Worm (Caenorhabditis elegans) whole organism, young adult: Measurements from ENCODE around the gene C31G12.1.

Experiments
- B0019.2 ChIP-seq: fragments of 200-800 bp; sonication (Bioruptor generic); conservative IDR thresholded peaks from 2 replicates; pipeline ENCODE4 v1.3.6; 2022; ENCODE audit warnings: missing genetic modification reagents, missing genetic modification characterization, missing compliant biosample characterization
- C06A6.2 ChIP-seq: fragments of 200-800 bp; sonication (Bioruptor generic); conservative IDR thresholded peaks from 2 replicates; pipeline ENCODE4 v1.3.6; 2022; ENCODE audit warnings: missing genetic modification characterization, missing compliant biosample characterization
- D2030.7 ChIP-seq: fragments of 200-800 bp; sonication (Bioruptor generic); IDR thresholded peaks from 2 replicates; pipeline ENCODE4 v1.3.6; 2022; ENCODE audit warnings: missing genetic modification reagents, missing genetic modification characterization, missing compliant biosample characterization
- F22D6.2 ChIP-seq: sonication (generic microtip); optimal IDR thresholded peaks from 2 replicates; lab custom pipeline; 2016; ENCODE audit warnings: mild to moderate bottlenecking, missing genetic modification characterization, missing compliant biosample characterization
- F33H1.4 ChIP-seq: fragments of 200-800 bp; sonication (Bioruptor generic); IDR thresholded peaks from 2 replicates; pipeline ENCODE4 v1.3.6; 2022; ENCODE audit warnings: missing genetic modification reagents, missing genetic modification characterization, missing compliant biosample characterization
- F57A8.1 ChIP-seq: fragments of 200-800 bp; sonication (Bioruptor generic); optimal IDR thresholded peaks from 2 replicates; lab custom pipeline; 2018; ENCODE audit warnings: mild to moderate bottlenecking, missing genetic modification characterization, moderate library complexity, missing compliant biosample characterization
- K12H6.12 ChIP-seq: fragments of 200-800 bp; sonication (Bioruptor generic); optimal IDR thresholded peaks from 2 replicates; lab custom pipeline; 2018; ENCODE audit warnings: mild to moderate bottlenecking, missing genetic modification characterization, missing compliant biosample characterization
- Y67H2A.10 ChIP-seq: fragments of 200-800 bp; sonication (Bioruptor generic); conservative IDR thresholded peaks from 2 replicates; pipeline ENCODE4 v1.3.6; 2022; ENCODE audit warnings: missing genetic modification reagents, missing genetic modification characterization, missing compliant biosample characterization
- akir-1 ChIP-seq: fragments of 200-800 bp; sonication (Bioruptor generic); optimal IDR thresholded peaks from 2 replicates; lab custom pipeline; 2018; ENCODE audit warnings: mild to moderate bottlenecking, missing genetic modification characterization, moderate library complexity, missing compliant biosample characterization
- ama-1 ChIP-seq, 3 experiments: fragments of 150-350 bp in 1 of 3; sonication (generic microtip) in 2 of 3; optimal IDR thresholded peaks; 2 replicates each; lab custom pipeline; 2014 to 2018; ENCODE audit warnings: missing biosample characterization in 2 of 3, missing genetic modification characterization in 2 of 3, missing genetic modification reagents in 2 of 3
- athp-1 ChIP-seq: sonication (generic microtip); optimal IDR thresholded peaks from 2 replicates; lab custom pipeline; 2017; ENCODE audit warnings: mild to moderate bottlenecking, missing genetic modification characterization, missing compliant biosample characterization
- attf-5 ChIP-seq: fragments of 200-800 bp; sonication (Bioruptor generic); optimal IDR thresholded peaks from 2 replicates; lab custom pipeline; 2018; ENCODE audit warnings: mild to moderate bottlenecking, missing genetic modification characterization, missing compliant biosample characterization
- attf-6 ChIP-seq: fragments of 200-800 bp; sonication (Bioruptor generic); IDR thresholded peaks from 2 replicates; pipeline ENCODE4 v1.3.6; 2022; ENCODE audit warnings: missing genetic modification reagents, missing genetic modification characterization, missing compliant biosample characterization
- ceh-40 ChIP-seq: fragments of 200-800 bp; sonication (Bioruptor generic); IDR thresholded peaks from 2 replicates; pipeline ENCODE4 v1.3.6; 2022; ENCODE audit warnings: missing genetic modification characterization, missing compliant biosample characterization
- die-1 ChIP-seq: sonication (generic microtip); optimal IDR thresholded peaks from 2 replicates; lab custom pipeline; 2016; ENCODE audit warnings: missing genotype, mild to moderate bottlenecking, missing genetic modification characterization, missing compliant biosample characterization
- dox-1 ChIP-seq: fragments of 200-800 bp; sonication (Bioruptor generic); IDR thresholded peaks from 2 replicates; pipeline ENCODE4 v1.3.6; 2022; ENCODE audit warnings: missing genetic modification reagents, missing genetic modification characterization, missing compliant biosample characterization
- ets-4 ChIP-seq: fragments of 200-800 bp; sonication (Bioruptor generic); optimal IDR thresholded peaks from 2 replicates; lab custom pipeline; 2018; ENCODE audit warnings: mild to moderate bottlenecking, missing genetic modification characterization, missing compliant biosample characterization
- him-1 ChIP-seq: sonication (generic microtip); optimal IDR thresholded peaks from 2 replicates; lab custom pipeline; 2016; ENCODE audit warnings: missing genotype, missing genetic modification reagents, missing genetic modification characterization, missing compliant biosample characterization
- hlh-12 ChIP-seq: sonication (generic microtip); optimal IDR thresholded peaks from 2 replicates; lab custom pipeline; 2016; ENCODE audit warnings: missing genetic modification characterization, missing compliant biosample characterization
- hmg-20 ChIP-seq: fragments of 200-800 bp; sonication (Bioruptor generic); IDR thresholded peaks from 2 replicates; pipeline ENCODE4 v1.3.6; 2022; ENCODE audit warnings: missing genetic modification reagents, missing genetic modification characterization, missing compliant biosample characterization
- hrde-1 ChIP-seq: sonication (generic microtip); optimal IDR thresholded peaks from 2 replicates; lab custom pipeline; 2016; ENCODE audit warnings: missing genetic modification characterization, mild to moderate bottlenecking, missing compliant biosample characterization, moderate library complexity, missing genotype, missing genetic modification reagents, borderline replicate concordance
- let-526 ChIP-seq: fragments of 200-800 bp; sonication (Bioruptor generic); IDR thresholded peaks from 2 replicates; pipeline ENCODE4 v1.3.6; 2022; ENCODE audit warnings: missing genetic modification reagents, missing genetic modification characterization, missing compliant biosample characterization
- lin-40 ChIP-seq: sonication (generic microtip); optimal IDR thresholded peaks from 2 replicates; lab custom pipeline; 2016; ENCODE audit warnings: missing genetic modification characterization, mild to moderate bottlenecking, missing compliant biosample characterization, missing genotype, missing genetic modification reagents
- lin-54 ChIP-seq: fragments of 200-800 bp; sonication (Bioruptor generic); optimal IDR thresholded peaks from 2 replicates; lab custom pipeline; 2018; ENCODE audit warnings: mild to moderate bottlenecking, missing genetic modification characterization, missing compliant biosample characterization
- lir-1 ChIP-seq: fragments of 200-800 bp; sonication (Bioruptor generic); conservative IDR thresholded peaks from 2 replicates; pipeline ENCODE4 v1.3.6; 2022; ENCODE audit warnings: missing genetic modification reagents, missing genetic modification characterization, missing compliant biosample characterization
- lsl-1 ChIP-seq: fragments of 200-800 bp; sonication (Bioruptor generic); optimal IDR thresholded peaks from 2 replicates; lab custom pipeline; 2018; ENCODE audit warnings: mild to moderate bottlenecking, missing genetic modification characterization, moderate library complexity, missing compliant biosample characterization
- madf-6 ChIP-seq: fragments of 200-800 bp; sonication (Bioruptor generic); IDR thresholded peaks from 2 replicates; pipeline ENCODE4 v1.3.6; 2022; ENCODE audit warnings: missing genetic modification reagents, missing genetic modification characterization, missing compliant biosample characterization
- madf-8 ChIP-seq: fragments of 200-800 bp; sonication (Bioruptor generic); conservative IDR thresholded peaks from 2 replicates; pipeline ENCODE4 v1.3.6; 2022; ENCODE audit warnings: missing genetic modification reagents, missing genetic modification characterization, missing compliant biosample characterization
- nhr-27 ChIP-seq: fragments of 200-800 bp; sonication (Bioruptor generic); optimal IDR thresholded peaks from 2 replicates; lab custom pipeline; 2018; ENCODE audit warnings: mild to moderate bottlenecking, missing genetic modification characterization, moderate library complexity, missing compliant biosample characterization
- nhr-90 ChIP-seq: sonication (generic microtip); optimal IDR thresholded peaks from 2 replicates; lab custom pipeline; 2016; ENCODE audit warnings: missing genotype, mild to moderate bottlenecking, missing genetic modification characterization, missing compliant biosample characterization
- pbrm-1 ChIP-seq: fragments of 200-800 bp; sonication (Bioruptor generic); IDR thresholded peaks from 2 replicates; pipeline ENCODE4 v1.3.6; 2022; ENCODE audit warnings: missing genetic modification reagents, missing genetic modification characterization, missing compliant biosample characterization
- repo-1 ChIP-seq: sonication (generic microtip); optimal IDR thresholded peaks from 2 replicates; lab custom pipeline; 2017; ENCODE audit warnings: mild to moderate bottlenecking, missing genetic modification characterization, missing compliant biosample characterization
- rpc-1 ChIP-seq, 2 experiments: fragments of 150-350 bp in 1 of 2; sonication (generic microtip) in 1 of 2; optimal IDR thresholded peaks; 2 replicates each; lab custom pipeline; 2014 to 2018; ENCODE audit warnings: missing biosample characterization in 1 of 2, missing genetic modification characterization in 1 of 2, missing genetic modification reagents in 1 of 2, missing genotype in 1 of 2
- snpc-1.1 ChIP-seq: sonication (generic microtip); optimal IDR thresholded peaks from 2 replicates; lab custom pipeline; 2017; ENCODE audit warnings: missing genetic modification characterization, mild to moderate bottlenecking, missing compliant biosample characterization, antibody characterized with exemption, moderate library complexity, missing genotype, missing genetic modification reagents; ENCODE audit not compliant: insufficient read depth
- snpc-1.3 ChIP-seq: sonication (generic microtip); optimal IDR thresholded peaks from 2 replicates; lab custom pipeline; 2017; ENCODE audit warnings: missing genetic modification characterization, mild to moderate bottlenecking, missing compliant biosample characterization, antibody characterized with exemption, moderate library complexity, missing genotype, missing genetic modification reagents; ENCODE audit not compliant: insufficient read depth
- sptf-2 ChIP-seq: fragments of 200-800 bp; sonication (Bioruptor generic); optimal IDR thresholded peaks from 2 replicates; lab custom pipeline; 2018; ENCODE audit warnings: mild to moderate bottlenecking, missing genetic modification characterization, missing compliant biosample characterization
- tbx-9 ChIP-seq: sonication (generic microtip); optimal IDR thresholded peaks from 2 replicates; lab custom pipeline; 2016; ENCODE audit warnings: borderline replicate concordance, missing genetic modification characterization, inconsistent platforms, missing compliant biosample characterization
- unc-130 ChIP-seq: sonication (generic microtip); optimal IDR thresholded peaks from 2 replicates; lab custom pipeline; 2016; ENCODE audit warnings: missing genetic modification reagents, missing genetic modification characterization, missing compliant biosample characterization
- xnd-1 ChIP-seq: sonication (generic microtip); optimal IDR thresholded peaks from 2 replicates; lab custom pipeline; 2016; ENCODE audit warnings: missing genotype, missing genetic modification reagents, missing genetic modification characterization, missing compliant biosample characterization
- zfh-2 ChIP-seq: fragments of 200-800 bp; sonication (Bioruptor generic); conservative IDR thresholded peaks from 2 replicates; pipeline ENCODE4 v1.3.6; 2022; ENCODE audit warnings: missing genetic modification reagents, missing genetic modification characterization, missing compliant biosample characterization

The C31G12.1 gene

DNA sequence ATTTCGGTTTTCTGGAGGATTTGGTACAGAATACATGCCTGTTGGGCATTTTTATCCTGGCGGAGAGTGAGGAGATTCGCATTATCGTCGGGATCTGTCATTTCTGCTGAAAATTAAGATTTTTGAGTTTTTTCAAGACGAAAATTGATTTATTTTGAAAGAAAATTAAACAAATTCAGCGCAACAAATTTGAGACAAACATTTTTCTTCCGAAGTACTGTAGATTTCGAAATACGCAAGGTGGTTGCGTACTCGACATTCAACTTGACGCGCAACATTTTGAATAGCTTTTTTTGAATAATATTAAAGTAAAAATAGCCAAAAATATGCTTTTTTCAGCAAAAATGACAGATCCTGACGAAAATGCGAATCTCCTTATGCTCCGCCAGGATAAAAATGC lies 45.4 kb upstream of the C31G12.1 start, which contains the start of gene Y37H2A.7:
Gene Y37H2A.7, minus strand, starts transcription at position 101 of the 400 bp plus-strand sequence.
- TF ChIP-seq attf-6 (GFP tag; lab: Robert Waterston, UW) (no peak), D2030.7 (peak; percentile 36; the same call in 1 of the 2 replicates), lsl-1 (GFP tag; lab: Kevin White, UChicago) (peak; percentile 83), madf-6 (peak; percentile 45; the same call in 1 of the 2 replicates), F33H1.4 (0 out of 2 replicates have a peak, but pooled peaks have one; percentile 13)

DNA sequence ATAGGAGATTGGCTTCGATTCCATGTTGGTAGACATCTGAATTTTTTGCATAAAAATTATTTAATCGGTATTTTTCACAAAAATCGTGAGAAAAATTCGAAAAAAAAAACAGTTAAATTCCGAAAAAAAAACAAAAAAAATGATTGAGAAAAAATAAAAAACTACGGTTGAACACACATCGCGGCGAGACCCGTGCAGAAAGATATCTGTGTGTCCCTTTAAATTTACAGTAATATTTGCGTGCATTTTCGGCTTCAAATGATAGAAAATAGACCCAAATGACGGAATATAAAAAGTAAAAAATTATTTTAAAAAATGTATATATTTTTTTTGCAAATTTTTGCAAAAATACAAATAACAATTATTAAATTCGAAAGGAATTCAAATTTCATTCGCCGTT lies 42.1 kb upstream of the C31G12.1 start:
- TF ChIP-seq hlh-12 (no peak), B0019.2 (no peak), xnd-1 (peak; percentile 87), repo-1 (no peak), madf-6 (peak; percentile 78), him-1 (tag; lab: Kevin White, UChicago) (peak; percentile 26), lin-54 (GFP tag; lab: Kevin White, UChicago) (no peak), tbx-9 (no peak), lsl-1 (GFP tag; lab: Kevin White, UChicago) (peak; percentile 90), madf-8 (GFP tag; lab: Robert Waterston, UW) (peak; percentile 58), let-526 (GFP tag; lab: Robert Waterston, UW) (no peak), zfh-2 (GFP tag; lab: Robert Waterston, UW) (no peak), F33H1.4 (peak; percentile 85), C06A6.2 (GFP tag; lab: Robert Waterston, UW) (no peak)

DNA sequence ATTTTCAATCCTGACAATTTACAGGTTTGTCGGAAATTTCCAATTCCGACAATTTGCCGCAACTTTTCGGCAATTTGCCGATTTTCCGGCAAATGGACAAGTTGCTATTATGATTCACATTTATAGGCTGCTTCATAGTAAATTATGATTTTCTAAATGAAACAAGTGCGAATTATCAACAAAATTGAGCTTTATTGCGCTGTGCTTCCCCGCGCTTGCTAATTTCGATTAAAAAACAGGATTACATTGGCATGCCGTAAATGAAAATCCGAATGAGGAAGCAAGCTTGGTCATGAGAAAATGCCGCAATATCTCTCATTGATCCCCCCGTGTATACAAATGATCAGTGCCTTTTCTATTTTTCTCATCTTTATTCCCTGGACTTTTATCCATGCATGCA lies 41.1 kb upstream of the C31G12.1 start, which contains the start of gene Y37H2A.10:
Gene Y37H2A.10, plus strand, starts transcription at position 301 of the 400 bp plus-strand sequence.
- no peak for TF ChIP-seq hrde-1 (tag; lab: Kevin White, UChicago)
- TF ChIP-seq F57A8.1 (GFP tag; lab: Kevin White, UChicago) = no peak
- TF ChIP-seq athp-1 (tag; lab: Kevin White, UChicago) = no peak
- no peak for TF ChIP-seq snpc-1.1 (tag; lab: Kevin White, UChicago)
- TF ChIP-seq lir-1 (GFP tag; lab: Robert Waterston, UW) = no peak
- TF ChIP-seq akir-1 (GFP tag; lab: Kevin White, UChicago) = no peak
- TF ChIP-seq D2030.7 = no peak
- TF ChIP-seq, all 124 proteins: peak for 0

DNA sequence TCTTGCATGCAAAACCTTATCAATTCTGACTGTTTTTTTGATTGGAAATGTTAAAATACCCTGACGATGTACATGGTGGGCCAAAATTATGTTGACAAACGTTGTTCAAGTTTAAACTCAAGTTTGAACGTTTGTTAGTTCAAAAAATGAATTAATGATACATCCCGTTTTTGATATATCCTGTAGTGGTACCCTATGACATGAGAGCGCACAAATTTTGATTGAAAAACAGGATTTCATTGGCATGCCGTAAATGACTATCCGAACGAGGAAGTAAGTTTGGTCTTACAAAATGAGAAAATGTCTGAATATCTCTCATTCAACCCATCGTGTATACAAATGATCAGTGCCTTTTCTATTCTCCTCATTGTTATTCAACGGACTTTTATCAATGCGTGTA lies 38.6 kb upstream of the C31G12.1 start, which contains the start of gene Y37H2A.11:
Gene Y37H2A.11, plus strand, starts transcription at position 301 of the 400 bp plus-strand sequence.
- TF ChIP-seq Y67H2A.10 (GFP tag; lab: Robert Waterston, UW) (no peak), ets-4 (GFP tag; lab: Kevin White, UChicago) (no peak), pbrm-1 (GFP tag; lab: Robert Waterston, UW) (no peak)
- TF ChIP-seq, all 124 proteins: peak for 0

DNA sequence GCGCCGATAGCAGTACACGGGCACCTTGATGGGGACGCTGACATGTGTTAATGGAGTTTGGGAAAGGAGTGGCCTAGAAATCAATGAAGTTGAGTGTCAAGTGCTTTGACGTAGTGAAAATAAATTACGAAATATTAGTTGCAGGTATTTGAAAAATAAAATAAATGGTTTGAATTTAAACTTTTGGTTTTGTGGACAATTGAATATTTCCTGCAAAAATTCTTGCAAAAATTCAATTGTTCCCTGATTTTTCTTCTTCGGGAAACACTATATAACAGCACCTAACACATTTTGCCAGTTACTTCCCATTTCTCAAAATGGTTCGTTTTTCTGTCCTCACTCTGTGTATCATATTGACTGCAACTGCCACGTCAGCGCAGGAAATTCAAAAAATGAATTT lies 37.2 kb upstream of the C31G12.1 start, which contains the start of gene Y37H2A.13:
Gene Y37H2A.13, plus strand, starts transcription at position 301 of the 400 bp plus-strand sequence.
- TF ChIP-seq hmg-20 (GFP tag; lab: Robert Waterston, UW) (no peak), sptf-2 (no peak), unc-130 (no peak), ceh-40 (GFP tag; lab: Robert Waterston, UW) (no peak), F22D6.2 (tag; lab: Kevin White, UChicago) (no peak), die-1 (no peak), K12H6.12 (tag; lab: Kevin White, UChicago) (no peak), attf-5 (GFP tag; lab: Kevin White, UChicago) (no peak), nhr-27 (no peak), madf-8 (GFP tag; lab: Robert Waterston, UW) (no peak), ama-1 (optimal IDR thresholded peaks at IDR 0.05; lab: Kevin White, UChicago) (no peak), ama-1 (GFP tag; optimal IDR thresholded peaks at IDR 0.05; lab: Kevin White, UChicago) (no peak), nhr-90 (no peak), snpc-1.3 (tag; lab: Kevin White, UChicago) (no peak), lin-40 (tag; lab: Kevin White, UChicago) (no peak), dox-1 (GFP tag; lab: Robert Waterston, UW) (no peak), rpc-1 (optimal IDR thresholded peaks at IDR 0.05; lab: Kevin White, UChicago) (no peak), rpc-1 (tag; optimal IDR thresholded peaks at IDR 0.05; lab: Kevin White, UChicago) (no peak), C06A6.2 (GFP tag; lab: Robert Waterston, UW) (no peak)
